Worm (Caenorhabditis elegans): ENCODE data around the gene unc-116.
A peak's percentile ranks its signal among the peaks of the same experiment; 100 is the strongest.

The unc-116 gene

DNA sequence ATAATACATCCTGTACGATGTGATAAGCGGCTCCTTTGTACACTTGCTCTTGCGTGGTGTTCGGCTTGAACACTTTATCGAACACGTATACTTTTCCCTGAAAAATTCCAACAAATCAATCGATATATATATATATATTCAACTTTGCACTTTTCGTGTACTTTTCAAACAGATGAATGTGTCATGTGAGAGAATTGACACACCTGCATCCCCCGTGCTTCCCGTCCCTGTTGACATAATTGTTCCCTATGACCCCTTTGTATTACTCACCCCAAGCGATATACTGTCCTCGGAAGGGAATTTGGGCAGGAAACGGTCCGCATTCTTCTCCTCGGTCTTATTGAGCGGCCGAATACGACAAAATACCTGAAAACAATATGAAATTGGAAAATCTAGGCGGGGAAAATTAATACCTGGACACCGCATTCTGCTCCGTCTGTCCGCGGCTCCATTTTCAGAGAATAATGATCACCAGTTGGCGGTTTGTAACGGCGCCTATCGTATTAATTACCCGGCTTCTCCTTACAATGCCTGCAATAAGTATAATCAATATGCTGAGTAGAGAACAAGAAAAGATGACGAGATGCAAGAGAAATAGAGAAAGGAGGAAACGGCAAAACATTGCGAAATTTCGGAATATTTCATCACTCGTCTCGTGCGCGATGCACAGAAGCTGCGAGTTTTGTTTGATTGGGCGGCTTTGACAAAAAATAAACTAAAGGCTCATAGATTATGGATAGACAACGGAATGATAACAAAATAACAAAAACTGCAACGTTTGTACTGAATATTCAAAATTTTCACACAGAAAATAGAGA is at the start of gene unc-116 (continued):
- no peak for TF ChIP-seq unc-98 (GFP tag; IDR thresholded peaks at IDR 0.05)
- peak; percentile 18 for TF ChIP-seq lin-15B (tag; optimal IDR thresholded peaks at IDR 0.05)
- no peak for TF ChIP-seq ets-5 (GFP tag; IDR thresholded peaks at IDR 0.05)
- TF ChIP-seq nhr-20 (tag; optimal IDR thresholded peaks at IDR 0.05) = no peak
- TF ChIP-seq lin-13 (GFP tag; optimal IDR thresholded peaks at IDR 0.05) = peak; percentile 7
- TF ChIP-seq tlp-1 (tag; optimal IDR thresholded peaks at IDR 0.05) = no peak
- no peak for TF ChIP-seq Y116A8C.19 (tag; optimal IDR thresholded peaks at IDR 0.05; ENCODE audit: borderline replicate concordance)
- no peak for TF ChIP-seq mef-2 (tag; optimal IDR thresholded peaks at IDR 0.05)
- no peak for TF ChIP-seq nhr-11 (tag; optimal IDR thresholded peaks at IDR 0.05)
- no peak for TF ChIP-seq vab-15 (tag; optimal IDR thresholded peaks at IDR 0.05)
- peak; percentile 32; the same call in 1 of the 2 replicates for TF ChIP-seq nhr-19 (GFP tag; conservative IDR thresholded peaks at IDR 0.05)
- TF ChIP-seq nhr-237 (tag; optimal IDR thresholded peaks at IDR 0.05) = peak; percentile 11

DNA sequence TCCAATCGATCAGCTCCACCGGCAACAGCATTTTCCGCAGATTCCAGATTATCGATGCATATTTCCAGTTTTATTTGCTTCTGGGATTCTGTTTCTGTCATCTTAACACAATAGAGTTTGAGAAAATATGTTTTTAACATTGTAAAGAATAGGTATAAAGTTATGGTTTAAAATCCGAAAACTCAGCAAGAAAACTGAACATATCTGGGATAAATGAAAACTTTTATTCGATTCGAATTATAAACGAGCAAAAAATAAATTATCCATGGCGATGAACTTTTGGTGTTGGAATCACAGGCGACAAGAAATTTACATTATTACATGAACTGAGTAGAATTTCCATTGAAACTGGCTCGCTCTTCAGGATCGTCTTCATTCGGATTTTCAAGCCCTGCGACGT is 48.5 kb upstream of the unc-116 start, which contains the start of gene cutc-1:
TSS of gene cutc-1 (minus strand) at position 101 of the 400 bp plus-strand sequence.
- TF ChIP-seq ztf-4 (tag; optimal IDR thresholded peaks at IDR 0.05) = no peak
- TF ChIP-seq fkh-4 (tag; optimal IDR thresholded peaks at IDR 0.05; ENCODE audit: borderline replicate concordance) = no peak
- no peak for TF ChIP-seq unc-62 (GFP tag; optimal IDR thresholded peaks at IDR 0.05)
- no peak for TF ChIP-seq C16A3.4 (tag; optimal IDR thresholded peaks at IDR 0.05)
- TF ChIP-seq unc-130 (tag; optimal IDR thresholded peaks at IDR 0.05) = no peak
- no peak for TF ChIP-seq nhr-71 (tag; optimal IDR thresholded peaks at IDR 0.05)
- no peak for TF ChIP-seq unc-86 (tag; optimal IDR thresholded peaks at IDR 0.05)
- no peak for TF ChIP-seq swsn-7 (tag; optimal IDR thresholded peaks at IDR 0.05)
- TF ChIP-seq lin-14 (GFP tag; optimal IDR thresholded peaks at IDR 0.05) = no peak
- no peak for TF ChIP-seq Y116A8C.19 (tag; optimal IDR thresholded peaks at IDR 0.05; ENCODE audit: borderline replicate concordance)
- TF ChIP-seq fkh-10 (GFP tag; optimal IDR thresholded peaks at IDR 0.05) = no peak

DNA sequence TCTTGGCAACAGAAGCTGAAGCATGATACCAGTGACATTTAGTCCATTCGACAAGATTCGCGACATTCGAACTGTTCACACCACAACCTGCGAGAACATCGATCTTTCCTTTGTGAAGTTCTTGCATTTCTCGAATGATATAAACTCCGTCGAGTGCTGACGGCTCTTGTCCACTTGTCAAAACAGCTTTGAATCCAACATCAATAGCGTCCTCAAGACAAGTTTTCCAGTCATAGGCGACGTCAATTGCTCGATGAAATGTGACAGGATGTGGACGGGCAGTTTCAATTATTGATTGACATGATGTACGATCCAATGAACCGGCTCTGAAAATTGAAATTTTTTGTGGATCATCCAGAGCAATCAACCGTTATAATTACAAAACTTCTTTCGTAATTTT is 47.7 kb upstream of the unc-116 start:
- TF ChIP-seq skn-1 (tag; optimal IDR thresholded peaks at IDR 0.05) (no peak), unc-98 (GFP tag; IDR thresholded peaks at IDR 0.05) (no peak), ceh-88 (GFP tag; IDR thresholded peaks at IDR 0.05) (no peak), nhr-19 (GFP tag; conservative IDR thresholded peaks at IDR 0.05) (no peak), nhr-85 (tag) (no peak), lin-14 (GFP tag; optimal IDR thresholded peaks at IDR 0.05) (no peak), ces-1 (GFP tag; optimal IDR thresholded peaks at IDR 0.05) (no peak), efl-1 (optimal IDR thresholded peaks at IDR 0.05) (no peak), efl-1 (GFP tag; optimal IDR thresholded peaks at IDR 0.05 in 1 of 2) (no peak), mef-2 (tag; optimal IDR thresholded peaks at IDR 0.05) (no peak), ceh-8 (GFP tag; optimal IDR thresholded peaks at IDR 0.05) (no peak), nhr-11 (tag; optimal IDR thresholded peaks at IDR 0.05) (no peak), dsc-1 (tag; optimal IDR thresholded peaks at IDR 0.05) (no peak), nhr-47 (tag; optimal IDR thresholded peaks at IDR 0.05) (no peak), C16A3.4 (tag; optimal IDR thresholded peaks at IDR 0.05) (no peak)

DNA sequence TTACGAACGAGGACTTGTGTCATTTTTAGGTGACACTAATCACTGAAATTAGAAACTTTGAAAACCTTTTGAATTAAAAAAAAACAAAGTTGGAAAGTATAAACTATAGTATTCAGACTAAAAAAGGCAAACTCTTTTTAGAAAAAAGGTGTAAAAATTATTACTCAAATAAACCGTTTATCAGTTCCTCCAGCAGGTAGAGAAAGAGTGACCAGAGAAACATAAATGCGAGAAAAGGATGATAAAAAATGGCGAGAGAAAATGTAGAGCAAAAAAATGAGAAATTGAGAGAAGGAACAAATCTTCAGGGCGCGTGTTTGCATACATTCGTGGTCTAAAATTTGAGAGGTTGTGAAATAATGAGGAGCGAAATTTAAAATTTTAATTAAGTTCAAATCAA is 46.9 kb upstream of the unc-116 start, which contains the start of gene lap-1:
TSS of gene lap-1 (minus strand) at position 42 of the 400 bp plus-strand sequence.
- TF ChIP-seq pqm-1 (tag; optimal IDR thresholded peaks at IDR 0.05) = no peak
- TF ChIP-seq C04F5.9 (tag; optimal IDR thresholded peaks at IDR 0.05) = no peak
- TF ChIP-seq vab-15 (tag; optimal IDR thresholded peaks at IDR 0.05) = no peak
- TF ChIP-seq mef-2 (tag; optimal IDR thresholded peaks at IDR 0.05) = no peak
- TF ChIP-seq ztf-4 (tag; optimal IDR thresholded peaks at IDR 0.05) = no peak
- TF ChIP-seq nhr-237 (tag; optimal IDR thresholded peaks at IDR 0.05) = no peak
- TF ChIP-seq fkh-8 (tag; optimal IDR thresholded peaks at IDR 0.05) = no peak
- TF ChIP-seq hlh-4 (tag; optimal IDR thresholded peaks at IDR 0.05) = no peak
- no peak for TF ChIP-seq aha-1 (tag; optimal IDR thresholded peaks at IDR 0.05)
- no peak for TF ChIP-seq efl-1 (optimal IDR thresholded peaks at IDR 0.05)
- no peak for TF ChIP-seq efl-1 (GFP tag; optimal IDR thresholded peaks at IDR 0.05 in 1 of 2)
- TF ChIP-seq nhr-84 (tag; optimal IDR thresholded peaks at IDR 0.05) = no peak
- TF ChIP-seq C34B4.2 (tag; optimal IDR thresholded peaks at IDR 0.05) = no peak
- TF ChIP-seq pax-3 (tag; optimal IDR thresholded peaks at IDR 0.05) = no peak
